Fruit fly (Drosophila melanogaster) whole organism, wandering third instar larva: Measurements from ENCODE around the gene CG13127.

Experiments used
- CG32264 ChIP-seq: fragments of 200-800 bp; sonication (Bioruptor generic); optimal IDR thresholded peaks from 2 replicates; lab custom pipeline; 2016; ENCODE audit warnings: missing biosample characterization, missing genetic modification characterization
- GATAd ChIP-seq: sonication (Bioruptor generic); optimal IDR thresholded peaks from 2 replicates; lab custom pipeline; 2016; ENCODE audit warnings: missing biosample characterization, missing genetic modification characterization
- Hr78 ChIP-seq: fragments of >200 bp; optimal IDR thresholded peaks from 2 replicates; lab custom pipeline; 2017; ENCODE audit warnings: missing biosample characterization, missing genetic modification characterization
- Hr83 ChIP-seq: fragments of 200-300 bp; sonication (Bioruptor generic); optimal IDR thresholded peaks from 2 replicates; lab custom pipeline; 2016; ENCODE audit warnings: missing biosample characterization, mild to moderate bottlenecking, missing genetic modification characterization, moderate library complexity; ENCODE audit not compliant: poor library complexity, severe bottlenecking
- Rel ChIP-seq, 2 experiments: fragments of 200-800 bp; sonication (Bioruptor generic) in 1 of 2; optimal IDR thresholded peaks; 2 replicates in 1 of 2; 3 replicates in 1 of 2; lab custom pipeline; 2016 to 2019; ENCODE audit warnings: mild to moderate bottlenecking in 2 of 2, missing biosample characterization in 2 of 2, missing genetic modification characterization in 2 of 2, moderate library complexity in 1 of 2
- dsf ChIP-seq: sonication (Bioruptor generic); optimal IDR thresholded peaks from 2 replicates; lab custom pipeline; 2016; ENCODE audit warnings: missing biosample characterization, missing genetic modification characterization, borderline replicate concordance
- fru ChIP-seq: fragments of 200-800 bp; sonication (Bioruptor generic); optimal IDR thresholded peaks from 3 replicates; lab custom pipeline; 2016; ENCODE audit warnings: missing biosample characterization, mild to moderate bottlenecking, missing genetic modification characterization
- lola ChIP-seq: fragments of >200 bp; optimal IDR thresholded peaks from 2 replicates; lab custom pipeline; 2017; ENCODE audit warnings: missing biosample characterization, missing genetic modification characterization

DNA sequence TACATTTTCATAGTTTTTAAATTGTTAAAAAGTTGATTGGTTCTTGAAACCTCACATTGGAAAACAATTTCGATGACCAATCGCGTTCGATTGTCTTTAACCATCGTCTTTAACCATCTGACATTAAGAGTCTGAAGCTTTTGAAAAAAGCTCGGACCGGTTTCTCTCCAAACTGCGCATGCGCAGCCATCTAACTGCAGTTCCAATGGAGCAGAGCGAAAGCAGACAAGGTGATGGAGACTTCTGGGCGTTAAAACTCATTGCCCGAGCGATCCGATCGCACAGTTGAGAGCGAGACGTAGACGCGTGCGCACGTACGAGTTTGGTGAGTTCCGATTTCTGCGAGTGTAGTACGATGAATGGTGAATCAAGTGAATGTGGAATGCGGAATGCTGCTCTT lies 5.9 kb downstream of the CG13127 start, which contains the start of gene obst-B:
- no peak for TF ChIP-seq fru (GFP tag; lab: Kevin White, UChicago)
- TF ChIP-seq lola (GFP tag; lab: Kevin White, UChicago): no peak
- TF ChIP-seq CG32264 (GFP tag; lab: Kevin White, UChicago): no peak
- no peak for TF ChIP-seq Hr78 (GFP tag; lab: Kevin White, UChicago)
- TF ChIP-seq dsf (GFP tag; lab: Kevin White, UChicago): no peak
- no peak for TF ChIP-seq Rel (GFP tag; optimal IDR thresholded peaks at IDR 0.05; lab: Kevin White, UChicago)
- TF ChIP-seq Rel (tag; optimal IDR thresholded peaks at IDR 0.05; lab: Kevin White, UChicago): no peak
- no peak for TF ChIP-seq Hr83 (GFP tag; lab: Kevin White, UChicago)
- no peak for TF ChIP-seq GATAd (GFP tag; lab: Kevin White, UChicago)
